Fruit fly (Drosophila melanogaster) whole organism, embryonic: ENCODE results near the gene CG31139.

Source experiments
- Adf1 ChIP-seq: fragments of 200-800 bp; sonication (Bioruptor generic); IDR thresholded peaks from 2 replicates; pipeline ENCODE4 v1.3.6; 2022; ENCODE audit warnings: missing biosample characterization, missing genetic modification characterization
- Antp ChIP-seq: fragments of 200-800 bp; sonication (Bioruptor generic); optimal IDR thresholded peaks from 3 replicates; lab custom pipeline; 2016; ENCODE audit warnings: missing biosample characterization, missing genetic modification characterization
- CG10979 ChIP-seq: fragments of 200-800 bp; sonication (Bioruptor generic); optimal IDR thresholded peaks from 2 replicates; lab custom pipeline; 2018; ENCODE audit warnings: missing biosample characterization, mild to moderate bottlenecking, missing genetic modification characterization, moderate library complexity
- CG11247 ChIP-seq: fragments of 200-800 bp; sonication (Bioruptor generic); IDR thresholded peaks from 2 replicates; pipeline ENCODE4 v1.3.6; 2022; ENCODE audit warnings: missing biosample characterization, missing genetic modification characterization
- CG12299 ChIP-seq: fragments of 200-800 bp; sonication (Bioruptor generic); optimal IDR thresholded peaks from 2 replicates; lab custom pipeline; 2018; ENCODE audit warnings: missing biosample characterization, mild to moderate bottlenecking, missing genetic modification characterization
- CG12391 ChIP-seq: fragments of 200-800 bp; sonication (Bioruptor generic); optimal IDR thresholded peaks from 3 replicates; lab custom pipeline; 2018; ENCODE audit warnings: missing biosample characterization, mild to moderate bottlenecking, missing genetic modification characterization, moderate library complexity
- CG13287 ChIP-seq: fragments of 200-800 bp; sonication (Bioruptor generic); IDR thresholded peaks from 2 replicates; pipeline ENCODE4 v1.3.6; 2022; ENCODE audit warnings: missing biosample characterization, missing genetic modification characterization; ENCODE audit not compliant: partially characterized antibody
- CG14965 ChIP-seq: fragments of 200-800 bp; sonication (Bioruptor generic); optimal IDR thresholded peaks from 2 replicates; lab custom pipeline; 2016; ENCODE audit warnings: missing biosample characterization, missing genetic modification characterization, borderline replicate concordance
- CG1603 ChIP-seq: fragments of 200-800 bp; sonication (Bioruptor generic); optimal IDR thresholded peaks from 2 replicates; lab custom pipeline; 2019; ENCODE audit warnings: missing biosample characterization, mild to moderate bottlenecking, missing genetic modification characterization, moderate library complexity
- CG1647 ChIP-seq: fragments of 200-800 bp; sonication (Bioruptor generic); optimal IDR thresholded peaks from 3 replicates; lab custom pipeline; 2016; ENCODE audit warnings: missing biosample characterization, missing genetic modification characterization
- CG30020 ChIP-seq: fragments of 200-800 bp; optimal IDR thresholded peaks from 2 replicates; lab custom pipeline; 2019; ENCODE audit warnings: missing biosample characterization, mild to moderate bottlenecking, missing genetic modification characterization, moderate library complexity
- CG31224 ChIP-seq: fragments of 200-800 bp; sonication (Bioruptor generic); IDR thresholded peaks from 2 replicates; pipeline ENCODE4 v1.3.6; 2022; ENCODE audit warnings: missing biosample characterization, missing genetic modification characterization
- CG4404 ChIP-seq: fragments of 200-800 bp; sonication (Bioruptor generic); IDR thresholded peaks from 2 replicates; pipeline ENCODE4 v1.3.6; 2022; ENCODE audit warnings: missing biosample characterization, missing genetic modification characterization
- CG4424 ChIP-seq: fragments of 200-800 bp; sonication (Bioruptor generic); optimal IDR thresholded peaks from 3 replicates; lab custom pipeline; 2016; ENCODE audit warnings: missing biosample characterization, missing genetic modification characterization
- CG4854 ChIP-seq: fragments of 200-800 bp; sonication (Bioruptor generic); optimal IDR thresholded peaks from 2 replicates; lab custom pipeline; 2016; ENCODE audit warnings: missing biosample characterization, missing genetic modification characterization, inconsistent platforms
- CG6254 ChIP-seq: fragments of 200-800 bp; sonication (Bioruptor generic); optimal IDR thresholded peaks from 3 replicates; lab custom pipeline; 2017; ENCODE audit warnings: mild to moderate bottlenecking, missing biosample characterization, missing genetic modification reagents, missing genetic modification characterization
- CG6689 ChIP-seq: fragments of 200-800 bp; sonication (Bioruptor generic); IDR thresholded peaks from 2 replicates; pipeline ENCODE4 v1.3.6; 2022; ENCODE audit warnings: missing biosample characterization, missing genetic modification characterization
- CG7357 ChIP-seq: fragments of 200-800 bp; sonication (Bioruptor generic); IDR thresholded peaks from 3 replicates; pipeline ENCODE4 v1.3.6; 2022; ENCODE audit warnings: missing biosample characterization, missing genetic modification characterization
- CG9727 ChIP-seq: fragments of 200-800 bp; sonication (Bioruptor generic); optimal IDR thresholded peaks from 3 replicates; lab custom pipeline; 2017; ENCODE audit warnings: missing biosample characterization, mild to moderate bottlenecking, missing genetic modification characterization
- D19A ChIP-seq: fragments of 200-800 bp; optimal IDR thresholded peaks from 3 replicates; lab custom pipeline; 2019; ENCODE audit warnings: missing biosample characterization, mild to moderate bottlenecking, missing genetic modification characterization, moderate library complexity
- D19B ChIP-seq: fragments of 200-800 bp; sonication (Bioruptor generic); optimal IDR thresholded peaks from 2 replicates; lab custom pipeline; 2017; ENCODE audit warnings: missing biosample characterization, mild to moderate bottlenecking, missing genetic modification characterization
- Hr51 ChIP-seq, 2 experiments: fragments of 200-800 bp; sonication (Bioruptor generic); optimal IDR thresholded peaks; 2 replicates in 1 of 2; 3 replicates in 1 of 2; lab custom pipeline; 2016 to 2018; ENCODE audit warnings: missing biosample characterization in 2 of 2, missing genetic modification characterization in 2 of 2, mild to moderate bottlenecking in 1 of 2, moderate library complexity in 1 of 2
- Lhr ChIP-seq: fragments of 200-800 bp; sonication (Bioruptor generic); optimal IDR thresholded peaks from 3 replicates; lab custom pipeline; 2017; ENCODE audit warnings: mild to moderate bottlenecking, missing biosample characterization, missing genetic modification reagents, missing genetic modification characterization
- NK7.1 ChIP-seq: fragments of 200-800 bp; sonication (Bioruptor generic); optimal IDR thresholded peaks from 3 replicates; lab custom pipeline; 2016; ENCODE audit warnings: missing biosample characterization, missing genetic modification characterization
- NfI ChIP-seq: fragments of 200-800 bp; sonication (Bioruptor generic); optimal IDR thresholded peaks from 3 replicates; lab custom pipeline; 2018; ENCODE audit warnings: missing biosample characterization, mild to moderate bottlenecking, missing genetic modification characterization, moderate library complexity
- Ptx1 ChIP-seq: fragments of 200-800 bp; sonication (Bioruptor generic); IDR thresholded peaks from 2 replicates; pipeline ENCODE4 v1.3.6; 2022; ENCODE audit warnings: missing biosample characterization, missing genetic modification characterization
- Stat92E ChIP-seq, 3 experiments: fragments of >200 bp in 2 of 3; fragments of 200-800 bp in 1 of 3; sonication (Bioruptor generic) in 1 of 3; optimal IDR thresholded peaks; 2 replicates each; lab custom pipeline; 2017 to 2019; ENCODE audit warnings: missing biosample characterization in 3 of 3, missing genetic modification characterization in 3 of 3, mild to moderate bottlenecking in 1 of 3, moderate library complexity in 1 of 3
- al ChIP-seq: fragments of 200-800 bp; sonication (Bioruptor generic); IDR thresholded peaks from 2 replicates; pipeline ENCODE4 v1.3.6; 2022; ENCODE audit warnings: missing biosample characterization, missing genetic modification characterization
- ap ChIP-seq: fragments of 200-800 bp; sonication (Bioruptor generic); IDR thresholded peaks from 2 replicates; pipeline ENCODE4 v1.3.6; 2022; ENCODE audit warnings: missing biosample characterization, missing genetic modification characterization
- ara ChIP-seq: fragments of 200-800 bp; sonication (Bioruptor generic); IDR thresholded peaks from 2 replicates; pipeline ENCODE4 v1.3.6; 2022; ENCODE audit warnings: missing biosample characterization, missing genetic modification characterization
- caup ChIP-seq: fragments of 200-800 bp; sonication (Bioruptor generic); optimal IDR thresholded peaks from 3 replicates; lab custom pipeline; 2017; ENCODE audit warnings: missing biosample characterization, mild to moderate bottlenecking, missing genetic modification characterization, moderate library complexity; ENCODE audit not compliant: severe bottlenecking
- chif ChIP-seq, 2 experiments: fragments of 200-800 bp; sonication (Bioruptor generic); optimal IDR thresholded peaks; 3 replicates each; lab custom pipeline; 2016; ENCODE audit warnings: missing biosample characterization in 2 of 2, missing genetic modification characterization in 2 of 2
- eyg ChIP-seq: fragments of 200-800 bp; sonication (Bioruptor generic); optimal IDR thresholded peaks from 3 replicates; lab custom pipeline; 2016; ENCODE audit warnings: missing biosample characterization, missing genetic modification characterization
- gem ChIP-seq: fragments of 200-800 bp; sonication (Bioruptor generic); optimal IDR thresholded peaks from 2 replicates; lab custom pipeline; 2019; ENCODE audit warnings: missing biosample characterization, mild to moderate bottlenecking, missing genetic modification characterization, moderate library complexity
- grau ChIP-seq: fragments of 200-800 bp; optimal IDR thresholded peaks from 3 replicates; lab custom pipeline; 2019; ENCODE audit warnings: missing biosample characterization, mild to moderate bottlenecking, missing genetic modification characterization, moderate library complexity
- gro ChIP-seq: fragments of 200-800 bp; sonication (Bioruptor generic); optimal IDR thresholded peaks from 2 replicates; lab custom pipeline; 2016; ENCODE audit warnings: missing biosample characterization, missing genetic modification characterization
- gsb-n ChIP-seq: fragments of 200-800 bp; sonication (Bioruptor generic); optimal IDR thresholded peaks from 3 replicates; lab custom pipeline; 2018; ENCODE audit warnings: missing biosample characterization, mild to moderate bottlenecking, missing genetic modification characterization
- hb ChIP-seq: fragments of 200-800 bp; sonication (Bioruptor generic); IDR thresholded peaks from 3 replicates; pipeline ENCODE4 v1.3.6; 2022; ENCODE audit warnings: missing biosample characterization, missing genetic modification characterization; ENCODE audit not compliant: partially characterized antibody
- insv ChIP-seq, 2 experiments: fragments of 200-800 bp; sonication (Bioruptor generic); optimal IDR thresholded peaks; 3 replicates each; lab custom pipeline; 2016 to 2018; ENCODE audit warnings: missing biosample characterization in 2 of 2, missing genetic modification characterization in 2 of 2
- jigr1 ChIP-seq: fragments of 200-800 bp; sonication (Bioruptor generic); IDR thresholded peaks from 3 replicates; pipeline ENCODE4 v1.3.6; 2022; ENCODE audit warnings: missing biosample characterization, missing genetic modification characterization
- jing ChIP-seq: fragments of 200-800 bp; sonication (Bioruptor generic); optimal IDR thresholded peaks from 2 replicates; lab custom pipeline; 2018; ENCODE audit warnings: missing biosample characterization, mild to moderate bottlenecking, missing genetic modification characterization
- lola ChIP-seq, 3 experiments: fragments of >200 bp in 2 of 3; fragments of 200-800 bp in 1 of 3; sonication (Bioruptor generic) in 1 of 3; optimal IDR thresholded peaks; 2 replicates each; lab custom pipeline; 2017 to 2019; ENCODE audit warnings: missing biosample characterization in 3 of 3, missing genetic modification characterization in 3 of 3, mild to moderate bottlenecking in 1 of 3, moderate library complexity in 1 of 3
- nau ChIP-seq: fragments of 200-800 bp; sonication (Bioruptor generic); optimal IDR thresholded peaks from 3 replicates; lab custom pipeline; 2017; ENCODE audit warnings: missing biosample characterization, mild to moderate bottlenecking, missing genetic modification characterization, missing genetic modification reagents
- pfk ChIP-seq: fragments of 200-800 bp; sonication (Bioruptor generic); optimal IDR thresholded peaks from 2 replicates; lab custom pipeline; 2018; ENCODE audit warnings: missing biosample characterization, mild to moderate bottlenecking, missing genetic modification characterization, moderate library complexity
- pros ChIP-seq: fragments of 200-800 bp; sonication (Bioruptor generic); optimal IDR thresholded peaks from 3 replicates; lab custom pipeline; 2019; ENCODE audit warnings: missing biosample characterization, mild to moderate bottlenecking, missing genetic modification characterization, moderate library complexity
- sens ChIP-seq: fragments of 200-800 bp; sonication (Bioruptor generic); peaks from one replicate; lab custom pipeline; 2016; ENCODE audit warnings: missing biosample characterization, missing genetic modification characterization
- shn ChIP-seq: fragments of 200-800 bp; sonication (Bioruptor generic); optimal IDR thresholded peaks from 3 replicates; lab custom pipeline; 2016; ENCODE audit warnings: missing biosample characterization, missing genetic modification characterization
- sug ChIP-seq: fragments of 200-800 bp; optimal IDR thresholded peaks from 2 replicates; lab custom pipeline; 2019; ENCODE audit warnings: missing biosample characterization, mild to moderate bottlenecking, missing genetic modification characterization, moderate library complexity
- tx ChIP-seq: fragments of 200-800 bp; sonication (Bioruptor generic); optimal IDR thresholded peaks from 2 replicates; lab custom pipeline; 2016; ENCODE audit warnings: missing biosample characterization, missing genetic modification characterization
- zen2 ChIP-seq: fragments of 200-800 bp; sonication (Bioruptor generic); IDR thresholded peaks from 3 replicates; pipeline ENCODE4 v1.3.6; 2022; ENCODE audit warnings: missing biosample characterization, missing genetic modification characterization; ENCODE audit not compliant: partially characterized antibody

The CG31139 gene

dm6 chr3R:22747423-22748090 lies 1.3 kb downstream of the CG31139 start, which contains the start of gene CG17141 (continued):
- TF ChIP-seq CG13287 (GFP tag; lab: Robert Waterston, UW) = peak; percentile 60
- no peak for TF ChIP-seq eyg (GFP tag; lab: Kevin White, UChicago)
- TF ChIP-seq CG1603 = peak; percentile 57
- TF ChIP-seq CG31224 (GFP tag; lab: Robert Waterston, UW) = no peak
- TF ChIP-seq nau = no peak
- TF ChIP-seq D19A (tag; lab: Kevin White, UChicago) = no peak
- no peak for TF ChIP-seq grau
- TF ChIP-seq CG12299 (tag; lab: Kevin White, UChicago) = no peak
- TF ChIP-seq NfI (GFP tag; lab: Kevin White, UChicago) = no peak
- no peak for TF ChIP-seq al
- no peak for TF ChIP-seq CG14965 (GFP tag; lab: Kevin White, UChicago)
- no peak for TF ChIP-seq pros
- no peak for TF ChIP-seq CG6254 (GFP tag; lab: Kevin White, UChicago)
- no peak for TF ChIP-seq D19B (GFP tag; lab: Kevin White, UChicago)
- TF ChIP-seq Adf1 (GFP tag; lab: Robert Waterston, UW) = no peak
- TF ChIP-seq CG9727 (GFP tag; lab: Kevin White, UChicago) = no peak
- TF ChIP-seq tx (GFP tag; lab: Kevin White, UChicago) = no peak
- peak; percentile 74 for TF ChIP-seq sens (GFP tag; lab: Kevin White, UChicago)
- no peak for TF ChIP-seq CG4404 (GFP tag; lab: Robert Waterston, UW)
- TF ChIP-seq gem = no peak
- TF ChIP-seq ara = no peak
- TF ChIP-seq jing = no peak
- TF ChIP-seq Hr51 (GFP tag; optimal IDR thresholded peaks at IDR 0.05; lab: Kevin White, UChicago) = no peak
- TF ChIP-seq pfk (GFP tag; lab: Kevin White, UChicago) = no peak
- no peak for TF ChIP-seq zen2 (GFP tag; lab: Robert Waterston, UW)
- no peak for TF ChIP-seq CG30020
- TF ChIP-seq CG1647 (GFP tag; lab: Kevin White, UChicago) = no peak
- no peak for TF ChIP-seq CG10979 (tag; lab: Kevin White, UChicago)
- TF ChIP-seq CG7357 = no peak
- no peak for TF ChIP-seq CG4424 (GFP tag; lab: Kevin White, UChicago)
- no peak for TF ChIP-seq Antp (GFP tag; lab: Kevin White, UChicago)
- TF ChIP-seq lola (GFP tag; optimal IDR thresholded peaks at IDR 0.05; lab: Kevin White, UChicago) = no peak
- TF ChIP-seq gro (GFP tag; lab: Kevin White, UChicago) = no peak
- no peak for TF ChIP-seq insv (GFP tag; optimal IDR thresholded peaks at IDR 0.05; lab: Kevin White, UChicago)
- no peak for TF ChIP-seq sug
- no peak for TF ChIP-seq caup (GFP tag; lab: Kevin White, UChicago)
- no peak for TF ChIP-seq Ptx1 (GFP tag; lab: Robert Waterston, UW)
- no peak for TF ChIP-seq jigr1 (GFP tag; lab: Robert Waterston, UW)
- TF ChIP-seq ap (GFP tag; lab: Robert Waterston, UW) = no peak
- TF ChIP-seq CG11247 (GFP tag; lab: Robert Waterston, UW) = no peak
- no peak for TF ChIP-seq CG12391 (tag; lab: Kevin White, UChicago)
- TF ChIP-seq Lhr = no peak
- TF ChIP-seq Stat92E (GFP tag; optimal IDR thresholded peaks at IDR 0.05; lab: Kevin White, UChicago) = no peak
- TF ChIP-seq CG4854 (GFP tag; lab: Kevin White, UChicago) = no peak
- no peak for TF ChIP-seq gsb-n (tag; lab: Kevin White, UChicago)
- no peak for TF ChIP-seq NK7.1 (GFP tag; lab: Kevin White, UChicago)
- no peak for TF ChIP-seq chif (GFP tag; optimal IDR thresholded peaks at IDR 0.05; lab: Kevin White, UChicago)
- TF ChIP-seq hb (GFP tag; lab: Robert Waterston, UW) = no peak; the same call in 2 of the 3 replicates
- TF ChIP-seq CG6689 (GFP tag; lab: Robert Waterston, UW) = no peak
- TF ChIP-seq shn (GFP tag; lab: Kevin White, UChicago) = no peak
